Fruit fly (Drosophila melanogaster): ENCODE measurements around the gene ChT.

The ChT gene

DNA sequence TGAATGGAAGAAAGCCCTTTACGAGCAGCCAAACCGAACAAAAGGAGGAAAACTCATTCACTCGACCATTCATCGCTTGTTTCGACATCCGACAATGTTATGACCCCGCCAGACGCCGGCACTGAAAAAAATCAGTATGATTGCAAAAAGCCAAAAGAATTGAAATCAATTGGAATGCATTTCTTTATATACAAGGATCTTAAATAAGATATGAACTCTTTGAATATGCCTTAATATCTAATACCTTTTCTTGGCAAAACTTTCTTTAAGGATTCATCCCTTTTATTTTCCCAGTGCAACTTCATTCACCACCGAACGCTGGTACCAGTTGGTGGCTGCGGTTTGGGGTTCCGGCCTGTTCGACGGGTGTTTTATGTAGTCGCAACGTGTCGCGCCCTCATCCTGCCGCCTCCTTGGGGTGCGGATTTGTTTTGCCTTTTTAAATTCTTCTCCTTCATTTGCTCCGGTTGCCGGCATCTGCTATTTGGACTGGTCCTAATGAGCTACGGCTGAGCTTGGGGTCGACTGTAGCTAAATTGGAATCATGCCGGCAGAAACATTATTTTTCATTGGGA, 39.5 kb downstream of the ChT start (continued):
- TF ChIP-seq sug (tag; optimal IDR thresholded peaks at IDR 0.05) (peak; percentile 87), Atf-2 (GFP tag; optimal IDR thresholded peaks at IDR 0.05) (peak; percentile 67), CG6813 (GFP tag; optimal IDR thresholded peaks at IDR 0.05) (peak; percentile 86), CG6791 (GFP tag; IDR thresholded peaks at IDR 0.05; ENCODE audit: partially characterized antibody) (no peak), bsh (GFP tag; optimal IDR thresholded peaks at IDR 0.05) (peak in 1 of 2 experiments; percentile 89), fru (optimal IDR thresholded peaks at IDR 0.05) (no peak), Dip3 (GFP tag; optimal IDR thresholded peaks at IDR 0.05) (peak; percentile 79), org-1 (GFP tag; optimal IDR thresholded peaks at IDR 0.05) (peak; percentile 88), zen2 (GFP tag; IDR thresholded peaks at IDR 0.05; ENCODE audit: partially characterized antibody) (no peak), CG30403 (GFP tag; optimal IDR thresholded peaks at IDR 0.05) (peak; percentile 87), scrt (GFP tag; optimal IDR thresholded peaks at IDR 0.05) (peak; percentile 89), CG13296 (GFP tag; optimal IDR thresholded peaks at IDR 0.05) (peak; percentile 90), CG9932 (GFP tag; IDR thresholded peaks at IDR 0.05) (peak; percentile 73), schlank (tag; optimal IDR thresholded peaks at IDR 0.05) (peak; percentile 75), CG3847 (GFP tag; IDR thresholded peaks at IDR 0.05) (peak; percentile 77), CG15011 (GFP tag; optimal IDR thresholded peaks at IDR 0.05) (peak; percentile 73), pita (GFP tag; optimal IDR thresholded peaks at IDR 0.05) (no peak), CG13123 (GFP tag; optimal IDR thresholded peaks at IDR 0.05) (peak; percentile 45), trh (GFP tag; optimal IDR thresholded peaks at IDR 0.05) (no peak), ham (GFP tag; IDR thresholded peaks at IDR 0.05) (0 out of 2 replicates have a peak, but pooled peaks have one; percentile 15), ac (GFP tag; optimal IDR thresholded peaks at IDR 0.05) (no peak), hth (optimal IDR thresholded peaks at IDR 0.05) (no peak), CG14050 (GFP tag; IDR thresholded peaks at IDR 0.05) (peak; percentile 61), jing (GFP tag; optimal IDR thresholded peaks at IDR 0.05) (peak; percentile 58), CG7745 (tag; optimal IDR thresholded peaks at IDR 0.05) (no peak), Trl (optimal IDR thresholded peaks at IDR 0.05) (no peak), Trl (GFP tag; optimal IDR thresholded peaks at IDR 0.05) (peak; percentile 71), GATAe (GFP tag; conservative IDR thresholded peaks at IDR 0.05) (peak; percentile 38; the same call in 1 of the 2 replicates), CG12104 (GFP tag; optimal IDR thresholded peaks at IDR 0.05) (peak; percentile 70), CG8290 (GFP tag; optimal IDR thresholded peaks at IDR 0.05) (no peak), CG8290 (tag; optimal IDR thresholded peaks at IDR 0.05) (peak in 1 of 2 experiments; percentile 86), pb (GFP tag; optimal IDR thresholded peaks at IDR 0.05) (peak; percentile 67), oc (tag; optimal IDR thresholded peaks at IDR 0.05) (peak; percentile 78), CTCF (GFP tag; optimal IDR thresholded peaks at IDR 0.05) (peak; percentile 32), ATbp (GFP tag; optimal IDR thresholded peaks at IDR 0.05) (peak; percentile 88), kah (GFP tag; optimal IDR thresholded peaks at IDR 0.05) (peak; percentile 62), CG6683 (GFP tag; optimal IDR thresholded peaks at IDR 0.05) (peak; percentile 89), ab (GFP tag; optimal IDR thresholded peaks at IDR 0.05) (peak; percentile 8), CG1529 (GFP tag; optimal IDR thresholded peaks at IDR 0.05) (peak; percentile 71), CG18476 (GFP tag; optimal IDR thresholded peaks at IDR 0.05) (peak; percentile 84), esg (GFP tag; conservative IDR thresholded peaks at IDR 0.05) (peak; percentile 76), trem (tag; optimal IDR thresholded peaks at IDR 0.05) (peak; percentile 63), dysf (GFP tag; IDR thresholded peaks at IDR 0.05) (peak; percentile 87), dpn (GFP tag; optimal IDR thresholded peaks at IDR 0.05) (peak; percentile 83 to 86), CG13287 (GFP tag; IDR thresholded peaks at IDR 0.05; ENCODE audit: partially characterized antibody) (no peak), CG33213 (GFP tag; optimal IDR thresholded peaks at IDR 0.05) (peak; percentile 65), dimm (GFP tag; IDR thresholded peaks at IDR 0.05) (peak; percentile 65), CG18262 (tag; optimal IDR thresholded peaks at IDR 0.05) (peak; percentile 90), slbo (GFP tag; IDR thresholded peaks at IDR 0.05) (peak; percentile 88), CG34224 (GFP tag; IDR thresholded peaks at IDR 0.05; ENCODE audit: partially characterized antibody) (no peak), insv (GFP tag; optimal IDR thresholded peaks at IDR 0.05) (peak in 1 of 2 experiments; percentile 53)
